Worm (Caenorhabditis elegans) whole organism, late embryonic: ENCODE data around the gene clec-22.

Experiments
- ama-1 ChIP-seq: fragments of 150-350 bp; optimal IDR thresholded peaks from 2 replicates; lab custom pipeline; 2014
- fkh-6 ChIP-seq: sonication (generic microtip); optimal IDR thresholded peaks from 2 replicates; lab custom pipeline; 2016; ENCODE audit warnings: missing genetic modification characterization, missing compliant biosample characterization
- hlh-30 ChIP-seq: sonication (generic microtip); optimal IDR thresholded peaks from 2 replicates; lab custom pipeline; 2017; ENCODE audit warnings: antibody characterized with exemption, missing genetic modification characterization, missing compliant biosample characterization; ENCODE audit not compliant: insufficient read depth
- nfya-1 ChIP-seq: sonication (generic microtip); optimal IDR thresholded peaks from 2 replicates; lab custom pipeline; 2017; ENCODE audit warnings: missing genetic modification characterization, mild to moderate bottlenecking, missing compliant biosample characterization, antibody characterized with exemption, moderate library complexity
- pqm-1 ChIP-seq: sonication (generic microtip); optimal IDR thresholded peaks from 2 replicates; lab custom pipeline; 2016; ENCODE audit warnings: missing genetic modification characterization, missing compliant biosample characterization

DNA sequence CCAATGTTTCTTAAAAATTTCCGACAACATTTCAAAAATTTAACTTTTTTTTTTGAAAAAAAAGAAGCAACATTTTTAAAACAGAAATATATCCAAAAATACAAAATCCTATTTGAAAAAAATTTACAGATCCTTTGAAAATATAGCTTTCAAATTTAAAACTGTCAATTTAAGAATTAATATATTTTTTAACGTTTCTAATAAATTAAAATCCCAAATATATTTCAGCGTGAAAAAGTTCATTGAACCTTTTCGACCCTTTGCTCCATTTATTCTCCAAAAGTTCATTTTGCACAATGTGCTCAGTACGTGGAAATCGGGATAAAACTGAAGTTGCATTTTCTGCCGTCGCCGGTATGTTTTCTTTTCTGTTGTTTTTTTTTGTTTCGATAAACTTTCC lies 25.4 kb upstream of the clec-22 start, which contains the start of gene phy-3:
- TF ChIP-seq fkh-6 (tag; lab: Kevin White, UChicago): no peak
- no peak for TF ChIP-seq hlh-30
- TF ChIP-seq ama-1: no peak
- no peak for TF ChIP-seq nfya-1 (tag; lab: Kevin White, UChicago)
- TF ChIP-seq pqm-1: no peak
